Worm (Caenorhabditis elegans): ENCODE measurements around the gene F47B8.5.

F47B8.5 gene

ce11 chrV:14366487-14366962 lies 38.8 kb upstream of the F47B8.5 start:
- TF ChIP-seq zag-1 (tag; optimal IDR thresholded peaks at IDR 0.05) (no peak), lin-14 (GFP tag; optimal IDR thresholded peaks at IDR 0.05) (peak; percentile 66), lin-35 (GFP tag; optimal IDR thresholded peaks at IDR 0.05) (peak in 1 of 2 experiments; percentile 2), jun-1 (tag; optimal IDR thresholded peaks at IDR 0.05) (peak; percentile 60), pax-3 (tag; optimal IDR thresholded peaks at IDR 0.05) (peak; percentile 41), dpl-1 (GFP tag; optimal IDR thresholded peaks at IDR 0.05) (no peak), ceh-82 (tag; optimal IDR thresholded peaks at IDR 0.05) (peak in 1 of 3 experiments; percentile 18), tbx-2 (tag; optimal IDR thresholded peaks at IDR 0.05) (no peak), ceh-90 (tag; optimal IDR thresholded peaks at IDR 0.05) (no peak), C16A3.4 (tag; optimal IDR thresholded peaks at IDR 0.05) (no peak), nhr-237 (tag; optimal IDR thresholded peaks at IDR 0.05) (no peak), fkh-8 (tag; optimal IDR thresholded peaks at IDR 0.05) (peak; percentile 7), mep-1 (tag; optimal IDR thresholded peaks at IDR 0.05) (no peak), mef-2 (tag; optimal IDR thresholded peaks at IDR 0.05) (no peak), hlh-4 (tag; optimal IDR thresholded peaks at IDR 0.05) (no peak), nhr-47 (tag; optimal IDR thresholded peaks at IDR 0.05) (peak; percentile 31), irx-1 (tag; optimal IDR thresholded peaks at IDR 0.05) (no peak), fkh-10 (GFP tag; optimal IDR thresholded peaks at IDR 0.05) (peak; percentile 66)

- TF ChIP-seq snpc-4 (tag; optimal IDR thresholded peaks at IDR 0.05) (no peak), F16B12.6 (tag; optimal IDR thresholded peaks at IDR 0.05) (no peak), rnt-1 (tag; optimal IDR thresholded peaks at IDR 0.05) (no peak), nhr-28 (tag; optimal IDR thresholded peaks at IDR 0.05) (no peak), egl-27 (tag; optimal IDR thresholded peaks at IDR 0.05) (no peak), nhr-19 (GFP tag; conservative IDR thresholded peaks at IDR 0.05) (no peak), lin-13 (GFP tag; optimal IDR thresholded peaks at IDR 0.05) (no peak), elt-3 (tag; optimal IDR thresholded peaks at IDR 0.05) (no peak), vab-15 (tag; optimal IDR thresholded peaks at IDR 0.05) (no peak), sup-37 (GFP tag; optimal IDR thresholded peaks at IDR 0.05) (no peak)
These were observed 37.0 kb upstream of the F47B8.5 start for ce11 chrV:14364586-14365248.

ce11 chrV:14361973-14362372 lies 34.3 kb upstream of the F47B8.5 start:
- TF ChIP-seq nhr-12 (tag; optimal IDR thresholded peaks at IDR 0.05) (no peak), pqm-1 (tag; optimal IDR thresholded peaks at IDR 0.05) (no peak), nhr-28 (tag; optimal IDR thresholded peaks at IDR 0.05) (no peak), ztf-4 (tag; optimal IDR thresholded peaks at IDR 0.05) (no peak), nhr-47 (tag; optimal IDR thresholded peaks at IDR 0.05) (no peak), lir-3 (tag; optimal IDR thresholded peaks at IDR 0.05; ENCODE audit: poor library complexity) (no peak), ceh-90 (tag; optimal IDR thresholded peaks at IDR 0.05) (no peak), fkh-4 (tag; optimal IDR thresholded peaks at IDR 0.05; ENCODE audit: borderline replicate concordance) (no peak), mef-2 (tag; optimal IDR thresholded peaks at IDR 0.05) (no peak), nhr-84 (tag; optimal IDR thresholded peaks at IDR 0.05) (no peak), hpl-2 (GFP tag; optimal IDR thresholded peaks at IDR 0.05) (no peak), rnt-1 (tag; optimal IDR thresholded peaks at IDR 0.05) (no peak), skn-1 (tag; optimal IDR thresholded peaks at IDR 0.05) (no peak), blmp-1 (tag; optimal IDR thresholded peaks at IDR 0.05) (no peak), sup-37 (GFP tag; optimal IDR thresholded peaks at IDR 0.05) (no peak), nhr-90 (tag; optimal IDR thresholded peaks at IDR 0.05; ENCODE audit: poor library complexity) (no peak), swsn-7 (tag; optimal IDR thresholded peaks at IDR 0.05) (no peak), unc-86 (tag; optimal IDR thresholded peaks at IDR 0.05) (no peak), elt-2 (tag; optimal IDR thresholded peaks at IDR 0.05) (no peak), tbx-2 (tag; optimal IDR thresholded peaks at IDR 0.05) (no peak)
